Worm (Caenorhabditis elegans): ENCODE data around the gene Y62H9A.11.

Y62H9A.11 gene

ce11 chrX:11909168-11909567 is 2.0 kb upstream of the Y62H9A.11 start:
- TF ChIP-seq lsy-2 (tag; optimal IDR thresholded peaks at IDR 0.05) (no peak), unc-62 (GFP tag; optimal IDR thresholded peaks at IDR 0.05) (no peak), elt-1 (tag; optimal IDR thresholded peaks at IDR 0.05; ENCODE audit: borderline replicate concordance, insufficient read depth) (no peak), lin-32 (GFP tag; optimal IDR thresholded peaks at IDR 0.05) (no peak), nhr-76 (tag; optimal IDR thresholded peaks at IDR 0.05) (no peak), nhr-237 (tag; optimal IDR thresholded peaks at IDR 0.05) (no peak), unc-120 (tag; optimal IDR thresholded peaks at IDR 0.05; ENCODE audit: poor library complexity, severe bottlenecking) (no peak), mab-5 (tag; optimal IDR thresholded peaks at IDR 0.05) (no peak), cnd-1 (tag; optimal IDR thresholded peaks at IDR 0.05) (no peak), ceh-43 (GFP tag; optimal IDR thresholded peaks at IDR 0.05) (no peak), elt-3 (tag; optimal IDR thresholded peaks at IDR 0.05) (no peak), blmp-1 (tag; optimal IDR thresholded peaks at IDR 0.05) (no peak), flh-1 (GFP tag; optimal IDR thresholded peaks at IDR 0.05) (no peak), snpc-4 (tag; optimal IDR thresholded peaks at IDR 0.05) (no peak), unc-39 (tag; optimal IDR thresholded peaks at IDR 0.05) (no peak), ceh-83 (GFP tag; optimal IDR thresholded peaks at IDR 0.05) (no peak)

DNA sequence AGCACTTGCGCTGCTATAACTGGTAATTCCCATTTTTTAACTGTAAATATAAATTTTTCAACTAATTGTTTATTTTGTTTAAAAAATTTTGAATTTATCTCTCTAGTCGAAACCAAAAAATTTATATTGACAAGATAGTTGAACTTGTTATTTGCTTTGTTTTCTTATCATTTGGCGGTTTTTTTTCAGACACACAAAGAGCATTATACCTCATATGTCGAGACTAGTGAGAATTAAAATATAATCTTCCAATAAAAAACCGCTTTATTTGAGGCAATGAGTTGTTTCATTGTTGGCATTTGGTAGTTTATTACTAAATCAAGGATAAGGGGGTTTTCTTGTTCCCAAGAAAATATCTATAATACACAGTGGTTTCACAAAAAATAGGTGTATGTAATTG is 1.1 kb upstream of the Y62H9A.11 start:
- TF ChIP-seq lin-32 (GFP tag; optimal IDR thresholded peaks at IDR 0.05) (no peak), mls-2 (tag; optimal IDR thresholded peaks at IDR 0.05) (no peak), elt-3 (tag; optimal IDR thresholded peaks at IDR 0.05) (no peak), nhr-76 (tag; optimal IDR thresholded peaks at IDR 0.05) (no peak), hlh-1 (tag; optimal IDR thresholded peaks at IDR 0.05) (no peak), ceh-43 (GFP tag; optimal IDR thresholded peaks at IDR 0.05) (no peak), ztf-11 (tag; optimal IDR thresholded peaks at IDR 0.05) (no peak), nhr-2 (tag; optimal IDR thresholded peaks at IDR 0.05) (no peak), ces-1 (GFP tag; optimal IDR thresholded peaks at IDR 0.05) (no peak), lin-13 (tag; optimal IDR thresholded peaks at IDR 0.05) (no peak), tbx-8 (GFP tag; optimal IDR thresholded peaks at IDR 0.05) (no peak), nhr-12 (tag; optimal IDR thresholded peaks at IDR 0.05) (no peak), unc-39 (tag; optimal IDR thresholded peaks at IDR 0.05) (no peak), cnd-1 (tag; optimal IDR thresholded peaks at IDR 0.05) (no peak), nhr-28 (tag; optimal IDR thresholded peaks at IDR 0.05) (no peak), nhr-237 (tag; optimal IDR thresholded peaks at IDR 0.05) (no peak), snpc-4 (tag; optimal IDR thresholded peaks at IDR 0.05) (no peak)

ce11 chrX:11906626-11907025 is 537 bp downstream of the Y62H9A.11 start:
- TF ChIP-seq nhr-76 (tag; optimal IDR thresholded peaks at IDR 0.05) (no peak), mep-1 (tag; optimal IDR thresholded peaks at IDR 0.05) (no peak), nhr-237 (tag; optimal IDR thresholded peaks at IDR 0.05) (no peak), M03D4.4 (tag; optimal IDR thresholded peaks at IDR 0.05) (no peak), elt-1 (tag; optimal IDR thresholded peaks at IDR 0.05; ENCODE audit: borderline replicate concordance, insufficient read depth) (no peak), ceh-39 (tag; optimal IDR thresholded peaks at IDR 0.05) (no peak), lin-13 (tag; optimal IDR thresholded peaks at IDR 0.05) (no peak), snpc-4 (tag; optimal IDR thresholded peaks at IDR 0.05) (no peak), mab-5 (tag; optimal IDR thresholded peaks at IDR 0.05) (no peak), flh-1 (GFP tag; optimal IDR thresholded peaks at IDR 0.05) (no peak), elt-3 (tag; optimal IDR thresholded peaks at IDR 0.05) (no peak), nhr-2 (tag; optimal IDR thresholded peaks at IDR 0.05) (no peak)

- TF ChIP-seq ham-2 (GFP tag; optimal IDR thresholded peaks at IDR 0.05) = no peak
- TF ChIP-seq unc-39 (tag; optimal IDR thresholded peaks at IDR 0.05) = no peak
- TF ChIP-seq nhr-12 (tag; optimal IDR thresholded peaks at IDR 0.05) = no peak
- no peak for TF ChIP-seq snpc-4 (tag; optimal IDR thresholded peaks at IDR 0.05)
- no peak for TF ChIP-seq bed-3 (GFP tag; optimal IDR thresholded peaks at IDR 0.05)
- no peak for TF ChIP-seq M03D4.4 (tag; optimal IDR thresholded peaks at IDR 0.05)
- no peak for TF ChIP-seq unc-120 (tag; optimal IDR thresholded peaks at IDR 0.05; ENCODE audit: poor library complexity, severe bottlenecking)
- TF ChIP-seq blmp-1 (tag; optimal IDR thresholded peaks at IDR 0.05) = no peak
- TF ChIP-seq zip-8 (tag; optimal IDR thresholded peaks at IDR 0.05) = no peak
- TF ChIP-seq tbx-8 (GFP tag; optimal IDR thresholded peaks at IDR 0.05) = no peak
- TF ChIP-seq ceh-43 (GFP tag; optimal IDR thresholded peaks at IDR 0.05) = no peak
- no peak for TF ChIP-seq ztf-11 (tag; optimal IDR thresholded peaks at IDR 0.05)
- TF ChIP-seq mab-5 (tag; optimal IDR thresholded peaks at IDR 0.05) = no peak
- TF ChIP-seq elt-1 (tag; optimal IDR thresholded peaks at IDR 0.05; ENCODE audit: borderline replicate concordance, insufficient read depth) = no peak
- no peak for TF ChIP-seq ces-1 (GFP tag; optimal IDR thresholded peaks at IDR 0.05)
- TF ChIP-seq mls-2 (tag; optimal IDR thresholded peaks at IDR 0.05) = no peak
- no peak for TF ChIP-seq unc-62 (GFP tag; optimal IDR thresholded peaks at IDR 0.05)
- TF ChIP-seq sem-2 (GFP tag; optimal IDR thresholded peaks at IDR 0.05) = no peak
- no peak for TF ChIP-seq lin-32 (GFP tag; optimal IDR thresholded peaks at IDR 0.05)
These were observed 4.5 kb downstream of the Y62H9A.11 start, which contains the start of gene Y62H9A.10 for ce11 chrX:11902661-11903060. Gene Y62H9A.10, minus strand, starts transcription at chrX:11902761.
